Worm (Caenorhabditis elegans): ENCODE measurements around the gene hum-6.

DNA sequence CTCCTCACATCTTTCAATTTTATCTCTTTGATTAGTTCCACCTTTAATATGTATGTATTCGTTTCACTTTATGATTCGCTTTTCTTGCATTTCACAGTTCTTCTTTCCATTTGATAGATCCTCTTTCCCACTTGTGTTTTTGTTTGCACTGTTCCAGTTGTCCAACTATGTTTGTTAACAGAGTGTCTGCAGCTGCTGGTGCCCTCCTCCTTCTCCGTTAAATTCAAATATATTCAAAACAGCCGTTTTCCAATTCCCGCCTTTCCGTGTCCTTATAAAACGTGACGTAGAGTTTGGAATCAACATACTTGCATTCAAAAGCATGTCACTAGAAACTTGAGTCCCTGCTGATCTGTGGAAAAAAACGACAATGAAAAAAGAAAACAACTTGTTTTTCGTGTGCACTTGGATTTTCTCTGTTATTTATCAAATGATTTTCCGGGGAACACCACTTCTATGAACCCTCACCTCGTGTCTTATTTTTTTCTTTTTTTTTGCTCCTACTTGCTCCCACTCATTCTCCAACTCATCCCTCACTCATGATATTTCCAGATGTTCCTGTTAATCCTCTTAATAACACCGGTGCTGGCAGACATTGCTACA is 8.6 kb upstream of the hum-6 start, which contains the start of gene T10H10.2:
- TF ChIP-seq ztf-11 (tag; optimal IDR thresholded peaks at IDR 0.05), result no peak
- no peak for TF ChIP-seq nhr-6 (tag; optimal IDR thresholded peaks at IDR 0.05)
- TF ChIP-seq ztf-1 (GFP tag; conservative IDR thresholded peaks at IDR 0.05), result no peak
- no peak for TF ChIP-seq nhr-25 (tag; optimal IDR thresholded peaks at IDR 0.05)
- TF ChIP-seq R02D3.7 (tag; optimal IDR thresholded peaks at IDR 0.05), result no peak
- no peak for TF ChIP-seq egl-27 (tag; optimal IDR thresholded peaks at IDR 0.05)
- TF ChIP-seq nhr-11 (tag; optimal IDR thresholded peaks at IDR 0.05), result no peak
- no peak for TF ChIP-seq ama-1 (optimal IDR thresholded peaks at IDR 0.05)

Data from whole organism, L2 larva.